Worm (Caenorhabditis elegans): ENCODE data around the gene lin-25.

Gene lin-25

ce11 chrV:12659426-12659825 is 9.7 kb downstream of the lin-25 start, which contains the start of gene ccch-3 (continued):
- TF ChIP-seq unc-62 (GFP tag; optimal IDR thresholded peaks at IDR 0.05) (no peak), madf-8 (GFP tag; conservative IDR thresholded peaks at IDR 0.05) (no peak), D2030.7 (GFP tag; IDR thresholded peaks at IDR 0.05) (no peak; the same call in 1 of the 2 replicates), Y53F4B.3 (GFP tag; IDR thresholded peaks at IDR 0.05) (no peak), F22D6.2 (tag; optimal IDR thresholded peaks at IDR 0.05) (no peak), ceh-40 (GFP tag; IDR thresholded peaks at IDR 0.05) (no peak), ceh-79 (tag; optimal IDR thresholded peaks at IDR 0.05) (no peak), die-1 (tag; optimal IDR thresholded peaks at IDR 0.05) (no peak), T26A5.8 (tag; optimal IDR thresholded peaks at IDR 0.05) (no peak), rcor-1 (GFP tag; IDR thresholded peaks at IDR 0.05) (peak; percentile 71), K11D2.4 (GFP tag; IDR thresholded peaks at IDR 0.05) (0 out of 2 replicates have a peak, but pooled peaks have one; percentile 27), fkh-3 (tag; optimal IDR thresholded peaks at IDR 0.05) (no peak), ceh-27 (GFP tag; optimal IDR thresholded peaks at IDR 0.05) (peak; percentile 67), Y53G8AR.9 (GFP tag; conservative IDR thresholded peaks at IDR 0.05) (peak; percentile 84), cebp-2 (GFP tag; IDR thresholded peaks at IDR 0.05) (no peak), chd-7 (tag; optimal IDR thresholded peaks at IDR 0.05) (peak; percentile 51), sea-2 (GFP tag; IDR thresholded peaks at IDR 0.05) (no peak), nhr-27 (tag; optimal IDR thresholded peaks at IDR 0.05) (no peak), dpl-1 (GFP tag; optimal IDR thresholded peaks at IDR 0.05) (no peak), lin-54 (GFP tag; optimal IDR thresholded peaks at IDR 0.05) (peak; percentile 83), lsy-27 (tag; optimal IDR thresholded peaks at IDR 0.05; ENCODE audit: borderline replicate concordance, insufficient read depth) (no peak), dox-1 (GFP tag; IDR thresholded peaks at IDR 0.05) (peak; percentile 72; the same call in 1 of the 2 replicates), let-607 (tag; optimal IDR thresholded peaks at IDR 0.05) (peak; percentile 7 to 12), attf-6 (GFP tag; IDR thresholded peaks at IDR 0.05) (no peak), F55B11.4 (tag; optimal IDR thresholded peaks at IDR 0.05; ENCODE audit: borderline replicate concordance, insufficient read depth) (no peak), ztf-18 (tag; optimal IDR thresholded peaks at IDR 0.05) (peak; percentile 90), ztf-6 (GFP tag; IDR thresholded peaks at IDR 0.05) (no peak), nhr-90 (tag; optimal IDR thresholded peaks at IDR 0.05) (peak; percentile 39), lin-40 (tag; optimal IDR thresholded peaks at IDR 0.05) (peak; percentile 70), attf-5 (GFP tag; optimal IDR thresholded peaks at IDR 0.05) (peak; percentile 80), Y67H2A.10 (GFP tag; conservative IDR thresholded peaks at IDR 0.05) (no peak), nfyb-1 (GFP tag; IDR thresholded peaks at IDR 0.05) (no peak; the same call in 1 of the 2 replicates), bed-2 (GFP tag; IDR thresholded peaks at IDR 0.05) (no peak), hlh-26 (GFP tag; conservative IDR thresholded peaks at IDR 0.05) (no peak), ztf-28 (GFP tag; IDR thresholded peaks at IDR 0.05) (no peak), nhr-179 (tag; optimal IDR thresholded peaks at IDR 0.05) (no peak), aptf-2 (GFP tag; conservative IDR thresholded peaks at IDR 0.05) (no peak), hsf-1 (GFP tag; IDR thresholded peaks at IDR 0.05) (peak; percentile 60; the same call in 1 of the 2 replicates), lin-26 (GFP tag; IDR thresholded peaks at IDR 0.05) (peak; percentile 44; the same call in 1 of the 2 replicates), rec-8 (tag; optimal IDR thresholded peaks at IDR 0.05) (no peak), cebp-1 (GFP tag; IDR thresholded peaks at IDR 0.05) (no peak), cebp-1 (tag; optimal IDR thresholded peaks at IDR 0.05) (peak; percentile 72), tlf-1 (GFP tag; optimal IDR thresholded peaks at IDR 0.05) (peak; percentile 59), B0261.1 (tag; optimal IDR thresholded peaks at IDR 0.05) (peak; percentile 7), dpff-1 (tag; optimal IDR thresholded peaks at IDR 0.05) (no peak), mel-28 (tag; optimal IDR thresholded peaks at IDR 0.05; ENCODE audit: borderline replicate concordance) (no peak), C17E4.6 (GFP tag; IDR thresholded peaks at IDR 0.05) (peak; percentile 22; the same call in 1 of the 2 replicates), nhr-80 (tag; optimal IDR thresholded peaks at IDR 0.05) (peak; percentile 53), attf-3 (GFP tag; conservative IDR thresholded peaks at IDR 0.05) (peak; percentile 68)
